Fruit fly (Drosophila melanogaster): ENCODE measurements around the gene Dad1.

DNA sequence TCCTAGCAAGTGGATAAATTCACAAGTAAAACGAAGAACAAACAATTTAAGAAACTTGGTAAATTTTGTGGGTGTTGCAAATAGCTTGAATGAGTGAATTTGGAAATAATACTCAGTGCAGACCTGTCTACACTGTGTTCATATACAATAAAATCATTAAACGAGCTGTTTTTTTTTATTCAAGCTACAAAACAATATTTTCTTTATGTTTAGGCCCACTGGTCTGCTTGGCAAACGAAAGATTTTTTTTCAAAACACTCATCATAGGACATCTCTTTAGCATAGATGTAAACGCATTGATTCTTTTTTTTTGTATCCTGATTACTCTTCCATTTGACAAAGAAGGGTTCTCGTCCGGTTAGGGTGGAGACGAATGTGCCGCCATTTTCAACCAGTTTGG, 8.4 kb upstream of the Dad1 start, which contains the start of gene CG42820:
- TF ChIP-seq psq (optimal IDR thresholded peaks at IDR 0.05) (no peak), pan (optimal IDR thresholded peaks at IDR 0.05) (no peak), usp (GFP tag; optimal IDR thresholded peaks at IDR 0.05) (no peak), EcR (GFP tag; optimal IDR thresholded peaks at IDR 0.05) (no peak), Dll (optimal IDR thresholded peaks at IDR 0.05) (no peak)
